Worm (Caenorhabditis elegans) whole organism, L1 larva: Measurements from ENCODE around the gene nuo-5.

Experiments used
- aha-1 ChIP-seq: fragments of 150-350 bp; optimal IDR thresholded peaks from 2 replicates; lab custom pipeline; 2014; ENCODE audit warnings: missing biosample characterization, missing genetic modification characterization
- ama-1 ChIP-seq: fragments of 150-350 bp; optimal IDR thresholded peaks from 2 replicates; lab custom pipeline; 2014
- dsc-1 ChIP-seq: sonication (generic microtip); optimal IDR thresholded peaks from 2 replicates; lab custom pipeline; 2016; ENCODE audit warnings: mild to moderate bottlenecking, missing genetic modification characterization, missing compliant biosample characterization
- elt-2 ChIP-seq: sonication (generic microtip); optimal IDR thresholded peaks from 2 replicates; lab custom pipeline; 2016; ENCODE audit warnings: missing genetic modification characterization, mild to moderate bottlenecking, inconsistent platforms, missing compliant biosample characterization, missing genetic modification reagents
- elt-3 ChIP-seq, 6 experiments: fragments of 150-350 bp in 1 of 6; sonication (generic microtip); optimal IDR thresholded peaks; 2 replicates each; lab custom pipeline; 2017 to 2018; ENCODE audit warnings: missing biosample characterization in 6 of 6, missing genetic modification characterization in 6 of 6, inconsistent platforms in 1 of 6
- fkh-10 ChIP-seq: sonication (generic microtip); optimal IDR thresholded peaks from 2 replicates; lab custom pipeline; 2017; ENCODE audit warnings: missing biosample characterization, missing genetic modification reagents, missing genetic modification characterization
- mab-9 ChIP-seq: fragments of 200-800 bp; sonication (Bioruptor generic); IDR thresholded peaks from 2 replicates; pipeline ENCODE4 v1.3.6; 2022; ENCODE audit warnings: missing genetic modification reagents, missing genetic modification characterization, missing compliant biosample characterization
- mdl-1 ChIP-seq, 2 experiments: fragments of 150-350 bp; optimal IDR thresholded peaks; 2 replicates each; lab custom pipeline; 2014 to 2017; ENCODE audit warnings: missing biosample characterization in 2 of 2, missing genetic modification characterization in 2 of 2, inconsistent platforms in 1 of 2
- mep-1 ChIP-seq: fragments of 150-350 bp; optimal IDR thresholded peaks from 2 replicates; lab custom pipeline; 2014; ENCODE audit warnings: missing biosample characterization, missing genetic modification characterization
- unc-62 ChIP-seq: fragments of 150-350 bp; optimal IDR thresholded peaks from 2 replicates; lab custom pipeline; 2014; ENCODE audit warnings: missing biosample characterization, missing genetic modification reagents, missing genetic modification characterization
- zag-1 ChIP-seq: fragments of 150-350 bp; optimal IDR thresholded peaks from 2 replicates; lab custom pipeline; 2014; ENCODE audit warnings: missing biosample characterization, missing genetic modification characterization
- ztf-4 ChIP-seq: fragments of 150-350 bp; optimal IDR thresholded peaks from 2 replicates; lab custom pipeline; 2014; ENCODE audit warnings: missing biosample characterization, missing genetic modification characterization

DNA sequence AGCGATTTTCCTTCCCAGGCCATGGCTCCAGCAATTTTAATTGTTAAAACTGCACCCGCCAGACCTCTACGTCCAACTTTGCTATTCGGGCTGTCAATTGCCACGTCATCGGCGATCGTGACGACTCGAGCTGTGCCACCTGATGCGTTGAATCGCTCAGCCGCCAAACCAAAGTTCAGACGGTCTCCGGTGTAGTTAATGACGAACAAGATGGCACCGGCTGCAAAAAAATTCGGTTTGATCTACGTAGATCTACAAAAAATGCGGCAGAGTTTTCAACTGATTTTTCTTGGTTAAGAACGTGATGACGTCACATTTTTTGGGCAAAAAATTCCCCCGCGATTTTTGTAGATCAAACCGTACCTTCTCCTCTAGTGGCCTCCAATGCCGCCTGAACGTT lies 47.8 kb upstream of the nuo-5 start:
- TF ChIP-seq zag-1 (tag; lab: Kevin White, UChicago) (no peak), elt-3 (tag; optimal IDR thresholded peaks at IDR 0.05; lab: Kevin White, UChicago) (no peak), fkh-10 (no peak), unc-62 (GFP tag; lab: Kevin White, UChicago) (no peak), elt-2 (no peak), mdl-1 (tag; optimal IDR thresholded peaks at IDR 0.05; lab: Kevin White, UChicago) (no peak), dsc-1 (tag; lab: Kevin White, UChicago) (no peak), mab-9 (no peak), mep-1 (tag; lab: Kevin White, UChicago) (no peak), aha-1 (tag; lab: Kevin White, UChicago) (no peak), ama-1 (lab: Kevin White, UChicago) (no peak), ztf-4 (tag; lab: Kevin White, UChicago) (no peak)
